Fruit fly (Drosophila melanogaster) whole organism, embryonic: ENCODE results near the gene RpL8.

Experiments used
- Bteb2 ChIP-seq: fragments of 200-800 bp; sonication (Bioruptor generic); optimal IDR thresholded peaks from 2 replicates; lab custom pipeline; 2016; ENCODE audit warnings: missing biosample characterization, missing genetic modification characterization
- CG10147 ChIP-seq: fragments of 200-800 bp; sonication (Bioruptor generic); optimal IDR thresholded peaks from 2 replicates; lab custom pipeline; 2019; ENCODE audit warnings: missing biosample characterization, mild to moderate bottlenecking, missing genetic modification characterization, moderate library complexity
- CG12942 ChIP-seq: fragments of 200-800 bp; sonication (Bioruptor generic); optimal IDR thresholded peaks from 3 replicates; lab custom pipeline; 2016; ENCODE audit warnings: missing biosample characterization, missing genetic modification characterization
- CG13624 ChIP-seq: fragments of 200-800 bp; sonication (Bioruptor generic); optimal IDR thresholded peaks from 2 replicates; lab custom pipeline; 2016; ENCODE audit warnings: missing biosample characterization, missing genetic modification characterization
- CG13894 ChIP-seq: fragments of 200-800 bp; sonication (Bioruptor generic); optimal IDR thresholded peaks from 3 replicates; lab custom pipeline; 2018; ENCODE audit warnings: missing biosample characterization, mild to moderate bottlenecking, missing genetic modification characterization, moderate library complexity
- CG16779 ChIP-seq: fragments of 200-800 bp; sonication (Bioruptor generic); IDR thresholded peaks from 2 replicates; pipeline ENCODE4 v1.3.6; 2022; ENCODE audit warnings: missing biosample characterization, missing genetic modification characterization
- CG16815 ChIP-seq: fragments of 200-800 bp; sonication (Bioruptor generic); optimal IDR thresholded peaks from 3 replicates; lab custom pipeline; 2017; ENCODE audit warnings: missing biosample characterization, mild to moderate bottlenecking, missing genetic modification characterization
- CG17186 ChIP-seq: fragments of 200-800 bp; sonication (Bioruptor generic); optimal IDR thresholded peaks from 3 replicates; lab custom pipeline; 2017; ENCODE audit warnings: missing biosample characterization, missing genetic modification reagents, missing genetic modification characterization
- CG1832 ChIP-seq: fragments of 200-800 bp; sonication (Bioruptor generic); optimal IDR thresholded peaks from 2 replicates; lab custom pipeline; 2017; ENCODE audit warnings: missing biosample characterization, mild to moderate bottlenecking, missing genetic modification characterization, inconsistent platforms
- CG2875 ChIP-seq: fragments of 200-800 bp; sonication (Bioruptor generic); optimal IDR thresholded peaks from 2 replicates; lab custom pipeline; 2017; ENCODE audit warnings: missing biosample characterization, mild to moderate bottlenecking, missing genetic modification characterization, missing genetic modification reagents
- CG4820 ChIP-seq: fragments of 200-800 bp; sonication (Bioruptor generic); optimal IDR thresholded peaks from 3 replicates; lab custom pipeline; 2016; ENCODE audit warnings: missing biosample characterization, missing genetic modification characterization
- CG8281 ChIP-seq: fragments of 200-800 bp; sonication (Bioruptor generic); optimal IDR thresholded peaks from 2 replicates; lab custom pipeline; 2018; ENCODE audit warnings: missing biosample characterization, mild to moderate bottlenecking, missing genetic modification characterization, moderate library complexity
- CG8290 ChIP-seq, 3 experiments: fragments of 200-800 bp; sonication (Bioruptor generic); optimal IDR thresholded peaks; 2 replicates each; lab custom pipeline; 2016 to 2019; ENCODE audit warnings: missing biosample characterization in 3 of 3, missing genetic modification characterization in 3 of 3, mild to moderate bottlenecking in 2 of 3, moderate library complexity in 1 of 3
- CG9215 ChIP-seq: fragments of 200-800 bp; sonication (Bioruptor generic); IDR thresholded peaks from 2 replicates; pipeline ENCODE4 v1.3.6; 2022; ENCODE audit warnings: missing biosample characterization, missing genetic modification characterization
- CG9932 ChIP-seq: fragments of 200-800 bp; sonication (Bioruptor generic); IDR thresholded peaks from 2 replicates; pipeline ENCODE4 v1.3.6; 2022; ENCODE audit warnings: missing biosample characterization, missing genetic modification characterization
- Hmx ChIP-seq: fragments of 200-800 bp; sonication (Bioruptor generic); optimal IDR thresholded peaks from 2 replicates; lab custom pipeline; 2016; ENCODE audit warnings: missing biosample characterization, missing genetic modification characterization
- Lim3 ChIP-seq: fragments of 200-800 bp; sonication (Bioruptor generic); IDR thresholded peaks from 2 replicates; pipeline ENCODE4 v1.3.6; 2022; ENCODE audit warnings: missing biosample characterization, missing genetic modification characterization
- NC2β ChIP-seq: fragments of 200-800 bp; sonication (Bioruptor generic); optimal IDR thresholded peaks from 2 replicates; lab custom pipeline; 2016; ENCODE audit warnings: missing biosample characterization, missing genetic modification characterization
- PHDP ChIP-seq: fragments of 200-800 bp; sonication (Bioruptor generic); optimal IDR thresholded peaks from 3 replicates; lab custom pipeline; 2018; ENCODE audit warnings: missing biosample characterization, mild to moderate bottlenecking, missing genetic modification characterization, moderate library complexity
- Poxn ChIP-seq: fragments of 200-800 bp; sonication (Bioruptor generic); IDR thresholded peaks from 2 replicates; pipeline ENCODE4 v1.3.6; 2022; ENCODE audit warnings: missing biosample characterization, missing genetic modification characterization
- Rfx ChIP-seq: fragments of 200-800 bp; sonication (Bioruptor generic); IDR thresholded peaks from 2 replicates; pipeline ENCODE4 v1.3.6; 2022; ENCODE audit warnings: missing biosample characterization, missing genetic modification characterization
- Rx ChIP-seq: fragments of 200-800 bp; sonication (Bioruptor generic); IDR thresholded peaks from 2 replicates; pipeline ENCODE4 v1.3.6; 2022; ENCODE audit warnings: missing biosample characterization, missing genetic modification characterization
- Sin3A ChIP-seq: fragments of >200 bp; optimal IDR thresholded peaks from 2 replicates; lab custom pipeline; 2018
- Stat92E ChIP-seq, 3 experiments: fragments of >200 bp in 2 of 3; fragments of 200-800 bp in 1 of 3; sonication (Bioruptor generic) in 1 of 3; optimal IDR thresholded peaks; 2 replicates each; lab custom pipeline; 2017 to 2019; ENCODE audit warnings: missing biosample characterization in 3 of 3, missing genetic modification characterization in 3 of 3, mild to moderate bottlenecking in 1 of 3, moderate library complexity in 1 of 3
- ac ChIP-seq: fragments of 200-800 bp; sonication (Bioruptor generic); optimal IDR thresholded peaks from 3 replicates; lab custom pipeline; 2017; ENCODE audit warnings: missing biosample characterization, mild to moderate bottlenecking, missing genetic modification characterization
- ato ChIP-seq: fragments of 200-800 bp; sonication (Bioruptor generic); IDR thresholded peaks from 2 replicates; pipeline ENCODE4 v1.3.6; 2022; ENCODE audit warnings: missing biosample characterization, missing genetic modification characterization; ENCODE audit not compliant: partially characterized antibody
- az2 ChIP-seq: fragments of 200-800 bp; sonication (Bioruptor generic); optimal IDR thresholded peaks from 3 replicates; lab custom pipeline; 2016; ENCODE audit warnings: missing biosample characterization, missing genetic modification characterization
- chinmo ChIP-seq: fragments of 200-800 bp; sonication (Bioruptor generic); IDR thresholded peaks from 4 replicates; pipeline ENCODE4 v1.3.6; 2022; ENCODE audit warnings: missing biosample characterization, missing genetic modification characterization; ENCODE audit not compliant: partially characterized antibody
- chm ChIP-seq: fragments of 200-800 bp; sonication (Bioruptor generic); IDR thresholded peaks from 2 replicates; pipeline ENCODE4 v1.3.6; 2022; ENCODE audit warnings: missing biosample characterization, missing genetic modification characterization
- crp ChIP-seq, 2 experiments: fragments of 200-800 bp; sonication (Bioruptor generic); optimal IDR thresholded peaks; 2 replicates in 1 of 2; 3 replicates in 1 of 2; lab custom pipeline; 2017; ENCODE audit warnings: missing biosample characterization in 2 of 2, missing genetic modification characterization in 2 of 2, mild to moderate bottlenecking in 1 of 2, moderate library complexity in 1 of 2
- cwo ChIP-seq: fragments of 200-800 bp; sonication (Bioruptor generic); optimal IDR thresholded peaks from 3 replicates; lab custom pipeline; 2017; ENCODE audit warnings: missing biosample characterization, missing genetic modification characterization, mild to moderate bottlenecking, moderate library complexity, missing genetic modification reagents
- dan ChIP-seq: fragments of 200-800 bp; sonication (Bioruptor generic); IDR thresholded peaks from 2 replicates; pipeline ENCODE4 v1.3.6; 2022; ENCODE audit warnings: missing biosample characterization, missing genetic modification characterization
- dm ChIP-seq: fragments of 200-800 bp; sonication (Bioruptor generic); optimal IDR thresholded peaks from 3 replicates; lab custom pipeline; 2016; ENCODE audit warnings: missing biosample characterization, missing genetic modification characterization
- inv ChIP-seq: fragments of 200-800 bp; sonication (Bioruptor generic); IDR thresholded peaks from 2 replicates; pipeline ENCODE4 v1.3.6; 2022; ENCODE audit warnings: missing biosample characterization, missing genetic modification characterization; ENCODE audit not compliant: partially characterized antibody
- knrl ChIP-seq: fragments of 200-800 bp; sonication (Bioruptor generic); IDR thresholded peaks from 3 replicates; pipeline ENCODE4 v1.3.6; 2022; ENCODE audit warnings: missing biosample characterization, missing genetic modification characterization; ENCODE audit not compliant: partially characterized antibody
- nau ChIP-seq: fragments of 200-800 bp; sonication (Bioruptor generic); optimal IDR thresholded peaks from 3 replicates; lab custom pipeline; 2017; ENCODE audit warnings: missing biosample characterization, mild to moderate bottlenecking, missing genetic modification characterization, missing genetic modification reagents
- peb ChIP-seq: fragments of 200-800 bp; sonication (Bioruptor generic); IDR thresholded peaks from 2 replicates; pipeline ENCODE4 v1.3.6; 2022; ENCODE audit warnings: missing biosample characterization, missing genetic modification characterization
- repo ChIP-seq: fragments of 200-800 bp; sonication (Bioruptor generic); optimal IDR thresholded peaks from 2 replicates; lab custom pipeline; 2016; ENCODE audit warnings: missing biosample characterization, missing genetic modification characterization
- run ChIP-seq: fragments of 200-800 bp; sonication (Bioruptor generic); optimal IDR thresholded peaks from 3 replicates; lab custom pipeline; 2018; ENCODE audit warnings: missing biosample characterization, mild to moderate bottlenecking, missing genetic modification characterization
- sc ChIP-seq, 3 experiments: fragments of >200 bp in 2 of 3; fragments of 200-800 bp in 1 of 3; sonication (Bioruptor generic) in 1 of 3; optimal IDR thresholded peaks; 2 replicates in 2 of 3; 3 replicates in 1 of 3; lab custom pipeline; 2017; ENCODE audit warnings: mild to moderate bottlenecking in 1 of 3, missing biosample characterization in 1 of 3, missing genetic modification characterization in 1 of 3, missing genetic modification reagents in 1 of 3
- schlank ChIP-seq: fragments of 200-800 bp; sonication (Bioruptor generic); optimal IDR thresholded peaks from 2 replicates; lab custom pipeline; 2018; ENCODE audit warnings: missing biosample characterization, mild to moderate bottlenecking, missing genetic modification characterization
- sens-2 ChIP-seq: fragments of 200-800 bp; sonication (Bioruptor generic); IDR thresholded peaks from 2 replicates; pipeline ENCODE4 v1.3.6; 2022; ENCODE audit warnings: missing biosample characterization, missing genetic modification characterization
- sna ChIP-seq: fragments of 200-800 bp; sonication (Bioruptor generic); IDR thresholded peaks from 2 replicates; pipeline ENCODE4 v1.3.6; 2022; ENCODE audit warnings: missing biosample characterization, missing genetic modification characterization; ENCODE audit not compliant: partially characterized antibody
- tna ChIP-seq: fragments of 200-800 bp; sonication (Bioruptor generic); IDR thresholded peaks from 2 replicates; pipeline ENCODE4 v1.3.6; 2022; ENCODE audit warnings: missing biosample characterization, missing genetic modification characterization; ENCODE audit not compliant: partially characterized antibody

RpL8 gene

DNA sequence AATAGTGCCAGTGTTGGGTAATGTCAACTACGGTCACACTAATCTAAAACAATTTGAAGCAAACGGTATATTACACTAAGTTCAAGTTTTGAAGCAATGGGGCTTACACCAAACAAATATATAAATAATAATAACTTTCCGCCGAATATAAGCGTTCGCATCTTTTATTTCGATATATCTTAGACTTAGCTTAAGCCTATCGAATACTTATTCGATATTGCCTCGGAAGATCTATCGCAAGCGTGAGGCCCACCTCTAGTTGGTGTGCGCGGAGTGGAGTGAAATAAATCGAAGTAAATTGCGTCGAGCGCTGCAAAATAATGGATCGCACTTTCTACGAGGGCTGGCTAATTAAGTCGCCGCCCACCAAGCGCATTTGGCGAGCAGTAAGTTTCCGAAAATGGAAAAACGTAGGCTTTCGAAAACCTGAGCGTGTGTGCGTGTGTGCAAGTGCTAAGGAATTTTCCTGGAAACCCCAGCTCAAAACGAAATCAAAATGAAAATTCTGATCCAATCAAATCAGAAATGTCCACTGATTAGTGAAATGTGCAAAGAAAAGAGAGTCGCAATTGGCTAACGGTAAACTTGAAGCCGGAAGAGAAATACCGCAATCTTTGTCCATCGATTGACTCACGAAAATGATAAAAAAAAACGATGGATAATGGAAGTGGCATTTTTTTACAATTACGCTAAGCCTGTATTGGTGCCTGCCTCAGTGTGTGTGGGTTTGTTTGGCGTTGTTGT lies 2.1 kb downstream of the RpL8 start, which contains the start of gene dos (continued):
- peak; percentile 67 for TF ChIP-seq CG13894 (tag; lab: Kevin White, UChicago)
- TF ChIP-seq ac (GFP tag; lab: Kevin White, UChicago): no peak
- TF ChIP-seq nau (GFP tag; lab: Kevin White, UChicago): no peak
- TF ChIP-seq Hmx (GFP tag; lab: Kevin White, UChicago): no peak
- no peak for TF ChIP-seq peb
- peak; percentile 23; the same call in 1 of the 2 replicates for TF ChIP-seq chm (GFP tag; lab: Robert Waterston, UW)
- TF ChIP-seq CG8281: no peak
- peak; percentile 27 for TF ChIP-seq CG4820 (GFP tag; lab: Kevin White, UChicago)
- TF ChIP-seq crp (GFP tag; optimal IDR thresholded peaks at IDR 0.05; lab: Kevin White, UChicago): no peak
- no peak for TF ChIP-seq sc (optimal IDR thresholded peaks at IDR 0.05; lab: Kevin White, UChicago)
- TF ChIP-seq sc (GFP tag; optimal IDR thresholded peaks at IDR 0.05; lab: Kevin White, UChicago): no peak
- no peak for TF ChIP-seq run (tag; lab: Kevin White, UChicago)
- TF ChIP-seq Stat92E (GFP tag; optimal IDR thresholded peaks at IDR 0.05; lab: Kevin White, UChicago): peak in 1 of 3 experiments; percentile 78
- peak; percentile 49 for TF ChIP-seq CG9932
- 0 out of 2 replicates have a peak, but pooled peaks have one; percentile 16 for TF ChIP-seq tna (GFP tag; lab: Robert Waterston, UW)
- peak; percentile 58 for TF ChIP-seq inv (GFP tag; lab: Robert Waterston, UW)
- no peak for TF ChIP-seq Bteb2
- TF ChIP-seq dan: no peak
- TF ChIP-seq Poxn (GFP tag; lab: Robert Waterston, UW): no peak
- no peak for TF ChIP-seq repo (GFP tag; lab: Kevin White, UChicago)
- TF ChIP-seq CG13624 (GFP tag; lab: Kevin White, UChicago): peak; percentile 45
- no peak for TF ChIP-seq CG16815 (GFP tag; lab: Kevin White, UChicago)
- TF ChIP-seq ato (GFP tag; lab: Robert Waterston, UW): peak; percentile 71
- TF ChIP-seq sens-2 (GFP tag; lab: Robert Waterston, UW): no peak
- TF ChIP-seq knrl: peak; percentile 74
- no peak for TF ChIP-seq schlank (tag; lab: Kevin White, UChicago)
- TF ChIP-seq chinmo (GFP tag; lab: Robert Waterston, UW): no peak
- peak; percentile 19 for TF ChIP-seq Sin3A (lab: Kevin White, UChicago)
- TF ChIP-seq CG12942 (GFP tag; lab: Kevin White, UChicago): no peak
- peak; percentile 34 for TF ChIP-seq dm
- no peak for TF ChIP-seq CG2875 (GFP tag; lab: Kevin White, UChicago)
- TF ChIP-seq CG10147 (GFP tag; lab: Kevin White, UChicago): no peak
- no peak for TF ChIP-seq Lim3 (GFP tag; lab: Robert Waterston, UW)
- no peak for TF ChIP-seq cwo (GFP tag; lab: Kevin White, UChicago)
- no peak for TF ChIP-seq Rx (GFP tag; lab: Robert Waterston, UW)
- TF ChIP-seq Rfx (GFP tag; lab: Robert Waterston, UW): peak; percentile 38; the same call in 1 of the 2 replicates
- TF ChIP-seq CG17186 (GFP tag; lab: Kevin White, UChicago): peak; percentile 69
- no peak for TF ChIP-seq CG1832 (GFP tag; lab: Kevin White, UChicago)
- peak; percentile 54 for TF ChIP-seq NC2β (GFP tag; lab: Kevin White, UChicago)
- peak; percentile 81 for TF ChIP-seq CG8290 (GFP tag; optimal IDR thresholded peaks at IDR 0.05; lab: Kevin White, UChicago)
- peak; percentile 7 to 79 for TF ChIP-seq CG8290 (tag; optimal IDR thresholded peaks at IDR 0.05; lab: Kevin White, UChicago)
- TF ChIP-seq sna (GFP tag; lab: Robert Waterston, UW): peak; percentile 67; the same call in 1 of the 2 replicates
- no peak for TF ChIP-seq CG9215 (GFP tag; lab: Robert Waterston, UW)
- TF ChIP-seq CG16779 (GFP tag; lab: Robert Waterston, UW): no peak
- peak; percentile 32 for TF ChIP-seq az2 (GFP tag; lab: Kevin White, UChicago)
- peak; percentile 47 for TF ChIP-seq PHDP
